Fruit fly (Drosophila melanogaster) whole organism, embryonic: ENCODE data around the gene CG8112.
A peak's percentile ranks its signal among the peaks of the same experiment; 100 is the strongest.

ENCODE experiments used
- Adf1 ChIP-seq: fragments of 200-800 bp; sonication (Bioruptor generic); IDR thresholded peaks from 2 replicates; pipeline ENCODE4 v1.3.6; 2022; ENCODE audit warnings: missing biosample characterization, missing genetic modification characterization
- Atf3 ChIP-seq: fragments of 200-800 bp; sonication (Bioruptor generic); optimal IDR thresholded peaks from 3 replicates; lab custom pipeline; 2016; ENCODE audit warnings: missing biosample characterization, missing genetic modification characterization
- CG1024 ChIP-seq: fragments of 200-800 bp; sonication (Bioruptor generic); IDR thresholded peaks from 2 replicates; pipeline ENCODE4 v1.3.6; 2022; ENCODE audit warnings: missing biosample characterization, missing genetic modification characterization
- CG10431 ChIP-seq: fragments of 200-800 bp; sonication (Bioruptor generic); optimal IDR thresholded peaks from 3 replicates; lab custom pipeline; 2018; ENCODE audit warnings: missing biosample characterization, mild to moderate bottlenecking, missing genetic modification characterization
- CG11695 ChIP-seq: fragments of 200-800 bp; sonication (Bioruptor generic); IDR thresholded peaks from 3 replicates; pipeline ENCODE4 v1.3.6; 2022; ENCODE audit warnings: missing biosample characterization, missing genetic modification characterization
- CG12236 ChIP-seq: fragments of 200-800 bp; sonication (Bioruptor generic); optimal IDR thresholded peaks from 2 replicates; lab custom pipeline; 2016; ENCODE audit warnings: missing biosample characterization, missing genetic modification characterization
- CG1233 ChIP-seq: fragments of 200-800 bp; sonication (Bioruptor generic); optimal IDR thresholded peaks from 4 replicates; lab custom pipeline; 2018; ENCODE audit warnings: missing biosample characterization, mild to moderate bottlenecking, missing genetic modification characterization
- CG12659 ChIP-seq: fragments of 200-800 bp; sonication (Bioruptor generic); optimal IDR thresholded peaks from 3 replicates; lab custom pipeline; 2017; ENCODE audit warnings: mild to moderate bottlenecking, missing biosample characterization, missing genetic modification reagents, missing genetic modification characterization
- CG14965 ChIP-seq: fragments of 200-800 bp; sonication (Bioruptor generic); optimal IDR thresholded peaks from 2 replicates; lab custom pipeline; 2016; ENCODE audit warnings: missing biosample characterization, missing genetic modification characterization, borderline replicate concordance
- CG15479 ChIP-seq: fragments of 200-800 bp; sonication (Bioruptor generic); optimal IDR thresholded peaks from 3 replicates; lab custom pipeline; 2019; ENCODE audit warnings: missing biosample characterization, mild to moderate bottlenecking, missing genetic modification characterization, moderate library complexity
- CG16779 ChIP-seq: fragments of 200-800 bp; sonication (Bioruptor generic); IDR thresholded peaks from 2 replicates; pipeline ENCODE4 v1.3.6; 2022; ENCODE audit warnings: missing biosample characterization, missing genetic modification characterization
- CG17385 ChIP-seq: fragments of 200-800 bp; sonication (Bioruptor generic); optimal IDR thresholded peaks from 3 replicates; lab custom pipeline; 2018; ENCODE audit warnings: missing biosample characterization, mild to moderate bottlenecking, missing genetic modification characterization
- CG17912 ChIP-seq: fragments of 200-800 bp; sonication (Bioruptor generic); optimal IDR thresholded peaks from 2 replicates; lab custom pipeline; 2018; ENCODE audit warnings: missing biosample characterization, mild to moderate bottlenecking, missing genetic modification characterization
- CG1792 ChIP-seq: fragments of 200-800 bp; sonication (Bioruptor generic); optimal IDR thresholded peaks from 2 replicates; lab custom pipeline; 2016; ENCODE audit warnings: missing biosample characterization, missing genetic modification characterization
- CG2116 ChIP-seq: fragments of 200-800 bp; sonication (Bioruptor generic); optimal IDR thresholded peaks from 3 replicates; lab custom pipeline; 2018; ENCODE audit warnings: missing biosample characterization, mild to moderate bottlenecking, missing genetic modification characterization
- CG3726 ChIP-seq: fragments of 200-800 bp; sonication (Bioruptor generic); IDR thresholded peaks from 3 replicates; pipeline ENCODE4, ENCODE4 v1.3.6; 2022; ENCODE audit warnings: missing biosample characterization, missing genetic modification characterization
- CG3838 ChIP-seq: fragments of 200-800 bp; sonication (Bioruptor generic); optimal IDR thresholded peaks from 3 replicates; lab custom pipeline; 2016; ENCODE audit warnings: missing biosample characterization, missing genetic modification characterization
- CG4404 ChIP-seq: fragments of 200-800 bp; sonication (Bioruptor generic); IDR thresholded peaks from 2 replicates; pipeline ENCODE4 v1.3.6; 2022; ENCODE audit warnings: missing biosample characterization, missing genetic modification characterization
- CG4707 ChIP-seq: fragments of 200-800 bp; sonication (Bioruptor generic); optimal IDR thresholded peaks from 2 replicates; lab custom pipeline; 2018; ENCODE audit warnings: missing biosample characterization, mild to moderate bottlenecking, missing genetic modification characterization, moderate library complexity
- CG6791 ChIP-seq: fragments of 200-800 bp; sonication (Bioruptor generic); IDR thresholded peaks from 3 replicates; pipeline ENCODE4 v1.3.6; 2022; ENCODE audit warnings: missing biosample characterization, missing genetic modification characterization; ENCODE audit not compliant: partially characterized antibody
- CG7745 ChIP-seq: fragments of 200-800 bp; sonication (Bioruptor generic); optimal IDR thresholded peaks from 2 replicates; lab custom pipeline; 2018; ENCODE audit warnings: missing biosample characterization, mild to moderate bottlenecking, missing genetic modification characterization, moderate library complexity
- CG7786 ChIP-seq: fragments of 200-800 bp; sonication (Bioruptor generic); optimal IDR thresholded peaks from 2 replicates; lab custom pipeline; 2016; ENCODE audit warnings: missing biosample characterization, missing genetic modification characterization
- CG8924 ChIP-seq: fragments of 200-800 bp; optimal IDR thresholded peaks from 3 replicates; lab custom pipeline; 2019; ENCODE audit warnings: missing biosample characterization, mild to moderate bottlenecking, missing genetic modification characterization, moderate library complexity
- CG9437 ChIP-seq: fragments of 200-800 bp; sonication (Bioruptor generic); optimal IDR thresholded peaks from 2 replicates; lab custom pipeline; 2018; ENCODE audit warnings: missing biosample characterization, mild to moderate bottlenecking, missing genetic modification characterization
- CG9876 ChIP-seq: fragments of 200-800 bp; sonication (Bioruptor generic); optimal IDR thresholded peaks from 2 replicates; lab custom pipeline; 2016; ENCODE audit warnings: missing biosample characterization, missing genetic modification characterization
- CoRest ChIP-seq: fragments of 200-800 bp; sonication (Bioruptor generic); optimal IDR thresholded peaks from 3 replicates; lab custom pipeline; 2018; ENCODE audit warnings: missing biosample characterization, mild to moderate bottlenecking, missing genetic modification characterization, moderate library complexity
- D19B ChIP-seq: fragments of 200-800 bp; sonication (Bioruptor generic); optimal IDR thresholded peaks from 2 replicates; lab custom pipeline; 2017; ENCODE audit warnings: missing biosample characterization, mild to moderate bottlenecking, missing genetic modification characterization
- Dp ChIP-seq: fragments of 200-800 bp; sonication (Bioruptor generic); optimal IDR thresholded peaks from 2 replicates; lab custom pipeline; 2018; ENCODE audit warnings: missing biosample characterization, mild to moderate bottlenecking, missing genetic modification characterization, moderate library complexity
- Jarid2 ChIP-seq: fragments of 200-800 bp; sonication (Bioruptor generic); optimal IDR thresholded peaks from 3 replicates; lab custom pipeline; 2017; ENCODE audit warnings: mild to moderate bottlenecking, missing biosample characterization, missing genetic modification reagents, missing genetic modification characterization
- Kr ChIP-seq: fragments of 200-800 bp; sonication (Bioruptor generic); optimal IDR thresholded peaks from 2 replicates; lab custom pipeline; 2017; ENCODE audit warnings: missing biosample characterization, mild to moderate bottlenecking, missing genetic modification characterization
- Lpt ChIP-seq: fragments of >200 bp; optimal IDR thresholded peaks from 2 replicates; lab custom pipeline; 2018; ENCODE audit warnings: missing biosample characterization, missing genetic modification characterization
- MESR4 ChIP-seq: fragments of 200-800 bp; sonication (Bioruptor generic); optimal IDR thresholded peaks from 2 replicates; lab custom pipeline; 2018; ENCODE audit warnings: missing biosample characterization, mild to moderate bottlenecking, missing genetic modification characterization, moderate library complexity
- Stat92E ChIP-seq, 3 experiments: fragments of >200 bp in 2 of 3; fragments of 200-800 bp in 1 of 3; sonication (Bioruptor generic) in 1 of 3; optimal IDR thresholded peaks; 2 replicates each; lab custom pipeline; 2017 to 2019; ENCODE audit warnings: missing biosample characterization in 3 of 3, missing genetic modification characterization in 3 of 3, mild to moderate bottlenecking in 1 of 3, moderate library complexity in 1 of 3
- Xbp1 ChIP-seq: fragments of 200-800 bp; sonication (Bioruptor generic); optimal IDR thresholded peaks from 3 replicates; lab custom pipeline; 2016; ENCODE audit warnings: missing biosample characterization, mild to moderate bottlenecking, missing genetic modification characterization
- cg ChIP-seq: fragments of 200-800 bp; sonication (Bioruptor generic); optimal IDR thresholded peaks from 3 replicates; lab custom pipeline; 2019; ENCODE audit warnings: missing biosample characterization, mild to moderate bottlenecking, missing genetic modification characterization, moderate library complexity
- croc ChIP-seq: fragments of 200-800 bp; sonication (Bioruptor generic); conservative IDR thresholded peaks from 3 replicates; pipeline ENCODE4 v1.3.6; 2022; ENCODE audit warnings: missing biosample characterization, missing genetic modification characterization
- dmrt99B ChIP-seq: fragments of 200-800 bp; sonication (Bioruptor generic); optimal IDR thresholded peaks from 2 replicates; lab custom pipeline; 2018; ENCODE audit warnings: missing biosample characterization, mild to moderate bottlenecking, missing genetic modification characterization, moderate library complexity
- ems ChIP-seq: fragments of 200-800 bp; sonication (Bioruptor generic); optimal IDR thresholded peaks from 3 replicates; lab custom pipeline; 2016; ENCODE audit warnings: missing biosample characterization, missing genetic modification characterization
- fd102C ChIP-seq: fragments of 200-800 bp; sonication (Bioruptor generic); optimal IDR thresholded peaks from 2 replicates; lab custom pipeline; 2018; ENCODE audit warnings: missing biosample characterization, mild to moderate bottlenecking, missing genetic modification characterization, moderate library complexity
- fru ChIP-seq: fragments of >200 bp; optimal IDR thresholded peaks from 2 replicates; lab custom pipeline; 2017
- gcm2 ChIP-seq: fragments of 200-800 bp; sonication (Bioruptor generic); optimal IDR thresholded peaks from 2 replicates; lab custom pipeline; 2016; ENCODE audit warnings: missing biosample characterization, missing genetic modification characterization
- gsb-n ChIP-seq: fragments of 200-800 bp; sonication (Bioruptor generic); optimal IDR thresholded peaks from 3 replicates; lab custom pipeline; 2018; ENCODE audit warnings: missing biosample characterization, mild to moderate bottlenecking, missing genetic modification characterization
- klu ChIP-seq: fragments of 200-800 bp; sonication (Bioruptor generic); IDR thresholded peaks from 2 replicates; pipeline ENCODE4 v1.3.6; 2022; ENCODE audit warnings: missing biosample characterization, missing genetic modification characterization
- lov ChIP-seq, 2 experiments: fragments of 200-800 bp in 1 of 2; fragments of >200 bp in 1 of 2; sonication (Bioruptor generic) in 1 of 2; IDR thresholded peaks in 1 of 2; optimal IDR thresholded peaks in 1 of 2; 2 replicates in 1 of 2; 3 replicates in 1 of 2; pipeline versions ENCODE4 v1.3.6 to Lab custom; 2017 to 2022; ENCODE audit warnings: missing biosample characterization in 1 of 2, missing genetic modification characterization in 1 of 2
- pan ChIP-seq, 4 experiments: fragments of >200 bp in 3 of 4; fragments of 200-800 bp in 1 of 4; sonication (Bioruptor generic) in 1 of 4; optimal IDR thresholded peaks in 3 of 4; IDR thresholded peaks in 1 of 4; 2 replicates each; pipeline versions ENCODE4 v1.3.6 to Lab custom; 2017 to 2022; ENCODE audit warnings: missing biosample characterization in 2 of 4, missing genetic modification characterization in 2 of 4, mixed read lengths in 1 of 4
- repo ChIP-seq: fragments of 200-800 bp; sonication (Bioruptor generic); optimal IDR thresholded peaks from 2 replicates; lab custom pipeline; 2016; ENCODE audit warnings: missing biosample characterization, missing genetic modification characterization
- unc-4 ChIP-seq: fragments of 200-800 bp; sonication (Bioruptor generic); IDR thresholded peaks from 2 replicates; pipeline ENCODE4 v1.3.6; 2022; ENCODE audit warnings: missing biosample characterization, missing genetic modification characterization; ENCODE audit not compliant: partially characterized antibody

The CG8112 gene

dm6 chr3R:8670529-8671491 is 41.9 kb upstream of the CG8112 start, which contains the start of gene p (continued):
- no peak for TF ChIP-seq gcm2
- peak; percentile 43 for TF ChIP-seq CG12659 (GFP tag; lab: Kevin White, UChicago)
- no peak for TF ChIP-seq CG16779 (GFP tag; lab: Robert Waterston, UW)
- TF ChIP-seq CG17385 (GFP tag; lab: Kevin White, UChicago), result peak; percentile 36
- TF ChIP-seq klu (GFP tag; lab: Robert Waterston, UW), result no peak
- no peak for TF ChIP-seq CG7745 (tag; lab: Kevin White, UChicago)
- peak; percentile 52 for TF ChIP-seq repo (GFP tag; lab: Kevin White, UChicago)
- no peak for TF ChIP-seq gsb-n (tag; lab: Kevin White, UChicago)
- TF ChIP-seq Kr, result peak; percentile 42
- peak; percentile 21 for TF ChIP-seq CG8924
- no peak for TF ChIP-seq CG4404
- TF ChIP-seq CG3838 (GFP tag; lab: Kevin White, UChicago), result no peak
- no peak for TF ChIP-seq CG9437 (GFP tag; lab: Kevin White, UChicago)
- TF ChIP-seq MESR4 (GFP tag; lab: Kevin White, UChicago), result no peak
- TF ChIP-seq CG4707, result peak; percentile 58
- no peak for TF ChIP-seq pan (optimal IDR thresholded peaks at IDR 0.05; lab: Kevin White, UChicago)
- peak in 1 of 2 experiments; percentile 45 for TF ChIP-seq pan (GFP tag; optimal IDR thresholded peaks at IDR 0.05 in 1 of 2, IDR thresholded peaks at IDR 0.05 in 1 of 2)
- no peak for TF ChIP-seq CG3726 (GFP tag; lab: Robert Waterston, UW)
- TF ChIP-seq CG17912 (GFP tag; lab: Kevin White, UChicago), result no peak
- TF ChIP-seq CG1792 (GFP tag; lab: Kevin White, UChicago), result no peak
- TF ChIP-seq fru (lab: Kevin White, UChicago), result no peak
- TF ChIP-seq CoRest (tag; lab: Kevin White, UChicago), result peak; percentile 11
- TF ChIP-seq lov (optimal IDR thresholded peaks at IDR 0.05; lab: Kevin White, UChicago), result no peak
- no peak for TF ChIP-seq lov (GFP tag; IDR thresholded peaks at IDR 0.05; lab: Robert Waterston, UW)
- peak; percentile 34 for TF ChIP-seq CG1233 (GFP tag; lab: Kevin White, UChicago)
- no peak for TF ChIP-seq CG1024
- no peak for TF ChIP-seq cg (GFP tag; lab: Kevin White, UChicago)
- TF ChIP-seq CG9876 (GFP tag; lab: Kevin White, UChicago), result peak; percentile 27
- no peak for TF ChIP-seq Stat92E (GFP tag; optimal IDR thresholded peaks at IDR 0.05; lab: Kevin White, UChicago)
- TF ChIP-seq fd102C, result no peak
- TF ChIP-seq ems, result peak; percentile 51
- TF ChIP-seq Jarid2 (GFP tag; lab: Kevin White, UChicago), result no peak
- no peak for TF ChIP-seq CG14965 (GFP tag; lab: Kevin White, UChicago)
- no peak for TF ChIP-seq unc-4 (GFP tag; lab: Robert Waterston, UW)
- TF ChIP-seq Lpt (GFP tag; lab: Kevin White, UChicago), result no peak
- no peak for TF ChIP-seq Atf3 (GFP tag; lab: Kevin White, UChicago)
- peak; percentile 37 for TF ChIP-seq dmrt99B (tag; lab: Kevin White, UChicago)
- peak; percentile 38 for TF ChIP-seq Xbp1 (GFP tag; lab: Kevin White, UChicago)
- no peak for TF ChIP-seq Dp (GFP tag; lab: Kevin White, UChicago)
- TF ChIP-seq CG15479 (GFP tag; lab: Kevin White, UChicago), result peak; percentile 68
- no peak for TF ChIP-seq CG6791
- TF ChIP-seq CG7786 (GFP tag; lab: Kevin White, UChicago), result peak; percentile 25
- TF ChIP-seq CG2116 (GFP tag; lab: Kevin White, UChicago), result no peak
- TF ChIP-seq CG12236 (GFP tag; lab: Kevin White, UChicago), result peak; percentile 35
- TF ChIP-seq D19B (GFP tag; lab: Kevin White, UChicago), result peak; percentile 18
- TF ChIP-seq croc (GFP tag; lab: Robert Waterston, UW), result no peak
- TF ChIP-seq CG10431, result peak; percentile 59
- no peak for TF ChIP-seq Adf1 (GFP tag; lab: Robert Waterston, UW)
- peak; percentile 26; the same call in 1 of the 3 replicates for TF ChIP-seq CG11695 (GFP tag; lab: Robert Waterston, UW)
